Fruit fly (Drosophila melanogaster) whole organism, prepupa: Measurements from ENCODE around the gene Mst87F.

Experiments
- Blimp-1 ChIP-seq: fragments of 200-800 bp; sonication (Bioruptor generic); optimal IDR thresholded peaks from 3 replicates; lab custom pipeline; 2017; ENCODE audit warnings: missing biosample characterization, missing genetic modification characterization, mild to moderate bottlenecking, moderate library complexity, missing genetic modification reagents
- CG11294 ChIP-seq: fragments of 200-800 bp; sonication (Bioruptor generic); IDR thresholded peaks from 2 replicates; pipeline ENCODE4 v1.3.6; 2022; ENCODE audit warnings: missing biosample characterization, missing genetic modification characterization
- CG11902 ChIP-seq: fragments of 200-800 bp; sonication (Bioruptor generic); optimal IDR thresholded peaks from 3 replicates; lab custom pipeline; 2016; ENCODE audit warnings: missing biosample characterization, missing genetic modification characterization
- CG15336 ChIP-seq: fragments of 200-800 bp; sonication (Bioruptor generic); IDR thresholded peaks from 2 replicates; pipeline ENCODE4 v1.3.6; 2022; ENCODE audit warnings: missing biosample characterization, missing genetic modification characterization
- CG1621 ChIP-seq: fragments of 200-800 bp; sonication (Bioruptor generic); optimal IDR thresholded peaks from 3 replicates; lab custom pipeline; 2018; ENCODE audit warnings: missing biosample characterization, mild to moderate bottlenecking, missing genetic modification characterization
- CG3032 ChIP-seq: fragments of 200-800 bp; optimal IDR thresholded peaks from 2 replicates; lab custom pipeline; 2019; ENCODE audit warnings: missing biosample characterization, mild to moderate bottlenecking, missing genetic modification characterization, moderate library complexity
- CG32006 ChIP-seq: fragments of 200-800 bp; sonication (Bioruptor generic); optimal IDR thresholded peaks from 3 replicates; lab custom pipeline; 2017; ENCODE audit warnings: missing biosample characterization, mild to moderate bottlenecking, missing genetic modification characterization
- CG34406 ChIP-seq: fragments of 200-800 bp; sonication (Bioruptor generic); optimal IDR thresholded peaks from 3 replicates; lab custom pipeline; 2016; ENCODE audit warnings: missing biosample characterization, missing genetic modification characterization
- CG3919 ChIP-seq: fragments of 200-800 bp; sonication (Bioruptor generic); optimal IDR thresholded peaks from 3 replicates; lab custom pipeline; 2016; ENCODE audit warnings: missing biosample characterization, missing genetic modification characterization
- CG4318 ChIP-seq: fragments of 200-800 bp; sonication (Bioruptor generic); optimal IDR thresholded peaks from 3 replicates; lab custom pipeline; 2017; ENCODE audit warnings: missing biosample characterization, mild to moderate bottlenecking, missing genetic modification characterization
- CG6163 ChIP-seq: fragments of 200-800 bp; sonication (Bioruptor generic); IDR thresholded peaks from 3 replicates; pipeline ENCODE4 v1.3.6; 2022; ENCODE audit warnings: missing biosample characterization, missing genetic modification characterization
- CG6276 ChIP-seq: fragments of 200-800 bp; sonication (Bioruptor generic); optimal IDR thresholded peaks from 2 replicates; lab custom pipeline; 2017; ENCODE audit warnings: missing biosample characterization, mild to moderate bottlenecking, missing genetic modification characterization
- CG6854 ChIP-seq: fragments of 200-800 bp; sonication (Bioruptor generic); optimal IDR thresholded peaks from 2 replicates; lab custom pipeline; 2017; ENCODE audit warnings: missing biosample characterization, mild to moderate bottlenecking, missing genetic modification characterization
- CG8319 ChIP-seq: fragments of 200-800 bp; sonication (Bioruptor generic); optimal IDR thresholded peaks from 3 replicates; lab custom pipeline; 2016; ENCODE audit warnings: missing biosample characterization, missing genetic modification characterization
- CG8632 ChIP-seq: fragments of 200-800 bp; sonication (Bioruptor generic); optimal IDR thresholded peaks from 3 replicates; lab custom pipeline; 2016; ENCODE audit warnings: missing biosample characterization, missing genetic modification characterization
- CG9139 ChIP-seq: fragments of 200-800 bp; sonication (Bioruptor generic); optimal IDR thresholded peaks from 3 replicates; lab custom pipeline; 2017; ENCODE audit warnings: missing biosample characterization, mild to moderate bottlenecking, missing genetic modification characterization
- Eip75B ChIP-seq: fragments of 200-800 bp; sonication (Bioruptor generic); optimal IDR thresholded peaks from 3 replicates; lab custom pipeline; 2016; ENCODE audit warnings: missing biosample characterization, missing genetic modification characterization
- Eip78C ChIP-seq: fragments of 200-800 bp; sonication (Bioruptor generic); peaks from one replicate; lab custom pipeline; 2016; ENCODE audit warnings: missing biosample characterization, missing genetic modification characterization
- Eip93F ChIP-seq: fragments of 200-800 bp; sonication (Bioruptor generic); optimal IDR thresholded peaks from 2 replicates; lab custom pipeline; 2016; ENCODE audit warnings: missing biosample characterization, mild to moderate bottlenecking, missing genetic modification characterization
- Gug ChIP-seq: fragments of 200-800 bp; sonication (Bioruptor generic); IDR thresholded peaks from 2 replicates; pipeline ENCODE4 v1.3.6; 2022; ENCODE audit warnings: missing biosample characterization, missing genetic modification characterization
- Lpt ChIP-seq: fragments of 200-800 bp; sonication (Bioruptor generic); optimal IDR thresholded peaks from 3 replicates; lab custom pipeline; 2016; ENCODE audit warnings: missing biosample characterization, missing genetic modification characterization
- Met ChIP-seq: fragments of 200-800 bp; sonication (Bioruptor generic); optimal IDR thresholded peaks from 3 replicates; lab custom pipeline; 2016; ENCODE audit warnings: missing biosample characterization, missing genetic modification characterization
- OdsH ChIP-seq: fragments of 200-800 bp; sonication (Bioruptor generic); optimal IDR thresholded peaks from 3 replicates; lab custom pipeline; 2016; ENCODE audit warnings: missing biosample characterization, missing genetic modification characterization
- Smox ChIP-seq: fragments of 200-800 bp; sonication (Bioruptor generic); optimal IDR thresholded peaks from 3 replicates; lab custom pipeline; 2016; ENCODE audit warnings: missing biosample characterization, missing genetic modification characterization
- Sox14 ChIP-seq: fragments of 200-800 bp; sonication (Bioruptor generic); optimal IDR thresholded peaks from 3 replicates; lab custom pipeline; 2016; ENCODE audit warnings: missing biosample characterization, missing genetic modification characterization
- achi ChIP-seq: fragments of 200-800 bp; sonication (Bioruptor generic); optimal IDR thresholded peaks from 3 replicates; lab custom pipeline; 2016; ENCODE audit warnings: missing biosample characterization, missing genetic modification characterization
- cyc ChIP-seq: fragments of 200-800 bp; sonication (Bioruptor generic); optimal IDR thresholded peaks from 3 replicates; lab custom pipeline; 2016; ENCODE audit warnings: missing biosample characterization, missing genetic modification characterization
- dac ChIP-seq: fragments of 200-800 bp; sonication (Bioruptor generic); optimal IDR thresholded peaks from 2 replicates; lab custom pipeline; 2017; ENCODE audit warnings: missing biosample characterization, mild to moderate bottlenecking, missing genetic modification characterization
- dsx ChIP-seq: fragments of 200-800 bp; optimal IDR thresholded peaks from 3 replicates; lab custom pipeline; 2019; ENCODE audit warnings: missing biosample characterization, mild to moderate bottlenecking, missing genetic modification characterization, moderate library complexity; ENCODE audit not compliant: poor library complexity, severe bottlenecking
- eg ChIP-seq: fragments of 200-800 bp; sonication (Bioruptor generic); IDR thresholded peaks from 3 replicates; pipeline ENCODE4 v1.3.6; 2022; ENCODE audit warnings: missing biosample characterization, missing genetic modification characterization
- esn ChIP-seq: fragments of 200-800 bp; sonication (Bioruptor generic); optimal IDR thresholded peaks from 2 replicates; lab custom pipeline; 2016; ENCODE audit warnings: missing biosample characterization, mild to moderate bottlenecking, missing genetic modification characterization, moderate library complexity
- fd59A ChIP-seq: fragments of 200-800 bp; sonication (Bioruptor generic); optimal IDR thresholded peaks from 2 replicates; lab custom pipeline; 2017; ENCODE audit warnings: missing biosample characterization, mild to moderate bottlenecking, missing genetic modification characterization, missing genetic modification reagents
- fd85E ChIP-seq: fragments of 200-800 bp; sonication (Bioruptor generic); optimal IDR thresholded peaks from 3 replicates; lab custom pipeline; 2016; ENCODE audit warnings: missing biosample characterization, missing genetic modification characterization
- fkh ChIP-seq: fragments of 200-800 bp; sonication (Bioruptor generic); optimal IDR thresholded peaks from 3 replicates; lab custom pipeline; 2017; ENCODE audit warnings: missing biosample characterization, mild to moderate bottlenecking, missing genetic modification characterization, moderate library complexity
- lz ChIP-seq: fragments of 200-800 bp; sonication (Bioruptor generic); optimal IDR thresholded peaks from 3 replicates; lab custom pipeline; 2016; ENCODE audit warnings: missing biosample characterization, missing genetic modification characterization
- net ChIP-seq: fragments of 200-800 bp; sonication (Bioruptor generic); optimal IDR thresholded peaks from 3 replicates; lab custom pipeline; 2016; ENCODE audit warnings: missing biosample characterization, missing genetic modification characterization
- salr ChIP-seq, 2 experiments: fragments of 200-800 bp; sonication (Bioruptor generic); optimal IDR thresholded peaks; 3 replicates each; lab custom pipeline; 2016 to 2018; ENCODE audit warnings: missing biosample characterization in 2 of 2, missing genetic modification characterization in 2 of 2, mild to moderate bottlenecking in 1 of 2
- ss ChIP-seq, 2 experiments: fragments of 200-800 bp; sonication (Bioruptor generic); optimal IDR thresholded peaks; 2 replicates in 1 of 2; 3 replicates in 1 of 2; lab custom pipeline; 2017 to 2018; ENCODE audit warnings: mild to moderate bottlenecking in 2 of 2, missing biosample characterization in 2 of 2, missing genetic modification characterization in 2 of 2, moderate library complexity in 1 of 2
- svp ChIP-seq: fragments of 200-800 bp; sonication (Bioruptor generic); peaks from one replicate; lab custom pipeline; 2016; ENCODE audit warnings: missing biosample characterization, missing genetic modification characterization

Gene Mst87F

dm6 chr3R:13796071-13796470, 31.7 kb downstream of the Mst87F start (continued):
- peak; percentile 78 for TF ChIP-seq CG15336 (GFP tag; lab: Robert Waterston, UW)
- peak; percentile 69 for TF ChIP-seq CG8632
- peak; percentile 88 for TF ChIP-seq Met (GFP tag; lab: Kevin White, UChicago)
- peak; percentile 45 for TF ChIP-seq net (GFP tag; lab: Kevin White, UChicago)
- peak; percentile 30 for TF ChIP-seq fd85E
- TF ChIP-seq achi (GFP tag; lab: Kevin White, UChicago) = peak; percentile 81
- TF ChIP-seq CG11294 (GFP tag; lab: Robert Waterston, UW) = no peak
- peak; percentile 59 for TF ChIP-seq Eip93F (GFP tag; lab: Kevin White, UChicago)
- TF ChIP-seq dsx = no peak
- TF ChIP-seq CG3919 (GFP tag; lab: Kevin White, UChicago) = peak; percentile 80
- TF ChIP-seq Gug (GFP tag; lab: Robert Waterston, UW) = peak; percentile 48
- peak; percentile 83 for TF ChIP-seq Smox (GFP tag; lab: Kevin White, UChicago)
- TF ChIP-seq CG11902 = peak; percentile 35
- peak; percentile 54 for TF ChIP-seq CG6854 (GFP tag; lab: Kevin White, UChicago)
- TF ChIP-seq eg (GFP tag; lab: Robert Waterston, UW) = peak; percentile 67
- peak; percentile 75 for TF ChIP-seq CG34406 (GFP tag; lab: Kevin White, UChicago)
- no peak for TF ChIP-seq ss (GFP tag; optimal IDR thresholded peaks at IDR 0.05; lab: Kevin White, UChicago)
- no peak for TF ChIP-seq fkh
- no peak for TF ChIP-seq CG9139 (GFP tag; lab: Kevin White, UChicago)
- peak; percentile 81 for TF ChIP-seq OdsH (GFP tag; lab: Kevin White, UChicago)
- TF ChIP-seq CG6276 (GFP tag; lab: Kevin White, UChicago) = peak; percentile 74
- TF ChIP-seq Eip78C (GFP tag; lab: Kevin White, UChicago) = peak; percentile 92
- peak in 1 of 2 experiments; percentile 84 for TF ChIP-seq salr (GFP tag; optimal IDR thresholded peaks at IDR 0.05; lab: Kevin White, UChicago)
- TF ChIP-seq CG3032 (tag; lab: Kevin White, UChicago) = no peak
- peak; percentile 47 for TF ChIP-seq CG8319 (GFP tag; lab: Kevin White, UChicago)
- TF ChIP-seq svp (GFP tag; lab: Kevin White, UChicago) = peak; percentile 93
- TF ChIP-seq lz (GFP tag; lab: Kevin White, UChicago) = peak; percentile 78
- TF ChIP-seq esn (GFP tag; lab: Kevin White, UChicago) = peak; percentile 88
- TF ChIP-seq CG6163 (GFP tag; lab: Robert Waterston, UW) = peak; percentile 59
- TF ChIP-seq CG32006 (GFP tag; lab: Kevin White, UChicago) = peak; percentile 90
- peak; percentile 59 for TF ChIP-seq dac (GFP tag; lab: Kevin White, UChicago)

dm6 chr3R:13794666-13795055, 33.1 kb downstream of the Mst87F start:
- TF ChIP-seq CG6163 (GFP tag; lab: Robert Waterston, UW) (peak; percentile 58; the same call in 2 of the 3 replicates), CG1621 (tag; lab: Kevin White, UChicago) (no peak), CG4318 (GFP tag; lab: Kevin White, UChicago) (no peak), ss (GFP tag; optimal IDR thresholded peaks at IDR 0.05; lab: Kevin White, UChicago) (peak; percentile 26 to 35), fkh (peak; percentile 26), fd59A (GFP tag; lab: Kevin White, UChicago) (no peak), CG6854 (GFP tag; lab: Kevin White, UChicago) (peak; percentile 18), esn (GFP tag; lab: Kevin White, UChicago) (no peak), CG15336 (GFP tag; lab: Robert Waterston, UW) (peak; percentile 35; the same call in 1 of the 2 replicates), Met (GFP tag; lab: Kevin White, UChicago) (peak; percentile 23), Sox14 (GFP tag; lab: Kevin White, UChicago) (peak; percentile 27), CG32006 (GFP tag; lab: Kevin White, UChicago) (no peak), Blimp-1 (peak; percentile 6), CG3919 (GFP tag; lab: Kevin White, UChicago) (peak; percentile 19), cyc (GFP tag; lab: Kevin White, UChicago) (no peak), svp (GFP tag; lab: Kevin White, UChicago) (peak; percentile 71), dsx (peak; percentile 77), CG34406 (GFP tag; lab: Kevin White, UChicago) (peak; percentile 9), Smox (GFP tag; lab: Kevin White, UChicago) (no peak), Eip75B (peak; percentile 48), CG6276 (GFP tag; lab: Kevin White, UChicago) (peak; percentile 10), Eip78C (GFP tag; lab: Kevin White, UChicago) (peak; percentile 83), Lpt (GFP tag; lab: Kevin White, UChicago) (peak; percentile 23), salr (GFP tag; optimal IDR thresholded peaks at IDR 0.05; lab: Kevin White, UChicago) (no peak)
